Worm (Caenorhabditis elegans) whole organism, L4 larva: Measurements from ENCODE around the gene kcnl-1.

Experiments used
- F10B5.3 ChIP-seq: sonication (generic microtip); optimal IDR thresholded peaks from 2 replicates; lab custom pipeline; 2016; ENCODE audit warnings: mild to moderate bottlenecking, missing genetic modification characterization, missing compliant biosample characterization
- F26F4.8 ChIP-seq: fragments of 200-800 bp; sonication (Bioruptor generic); conservative IDR thresholded peaks from 2 replicates; pipeline ENCODE4 v1.3.6; 2022; ENCODE audit warnings: missing genetic modification characterization, missing compliant biosample characterization
- F37D6.2 ChIP-seq: sonication (generic microtip); optimal IDR thresholded peaks from 2 replicates; lab custom pipeline; 2016; ENCODE audit warnings: mild to moderate bottlenecking, missing genetic modification characterization, missing compliant biosample characterization
- T20F7.1 ChIP-seq: fragments of 200-800 bp; sonication (Bioruptor generic); optimal IDR thresholded peaks from 2 replicates; lab custom pipeline; 2018; ENCODE audit warnings: mild to moderate bottlenecking, missing genetic modification characterization, missing compliant biosample characterization
- Y105C5A.15 ChIP-seq: fragments of 200-800 bp; sonication (Bioruptor generic); IDR thresholded peaks from 2 replicates; pipeline ENCODE4 v1.3.6; 2022; ENCODE audit warnings: missing genetic modification characterization, missing compliant biosample characterization
- Y5F2A.4 ChIP-seq: fragments of 200-800 bp; sonication (Bioruptor generic); optimal IDR thresholded peaks from 2 replicates; lab custom pipeline; 2018; ENCODE audit warnings: mild to moderate bottlenecking, missing genetic modification characterization, missing compliant biosample characterization
- ZK337.2 ChIP-seq: fragments of 200-800 bp; sonication (Bioruptor generic); IDR thresholded peaks from 2 replicates; pipeline ENCODE4 v1.3.6; 2022; ENCODE audit warnings: missing genetic modification reagents, missing genetic modification characterization, missing compliant biosample characterization
- ceh-20 ChIP-seq: fragments of 200-800 bp; sonication (Bioruptor generic); IDR thresholded peaks from 2 replicates; pipeline ENCODE4 v1.3.6; 2022; ENCODE audit warnings: missing genetic modification reagents, missing genetic modification characterization, missing compliant biosample characterization
- ceh-28 ChIP-seq: fragments of 150-350 bp; optimal IDR thresholded peaks from 2 replicates; lab custom pipeline; 2014; ENCODE audit warnings: missing biosample characterization, missing genetic modification reagents, missing genetic modification characterization
- ceh-44 ChIP-seq: fragments of 200-800 bp; sonication (Bioruptor generic); IDR thresholded peaks from 2 replicates; pipeline ENCODE4 v1.3.6; 2022; ENCODE audit warnings: missing genetic modification reagents, missing genetic modification characterization, missing compliant biosample characterization
- ces-1 ChIP-seq: fragments of 150-350 bp; sonication (generic microtip); optimal IDR thresholded peaks from 4 replicates; lab custom pipeline; 2014; ENCODE audit warnings: missing biosample characterization, missing genetic modification reagents, missing genetic modification characterization
- ctbp-1 ChIP-seq: fragments of 200-800 bp; sonication (Bioruptor generic); IDR thresholded peaks from 2 replicates; pipeline ENCODE4 v1.3.6; 2022; ENCODE audit warnings: missing genetic modification reagents, missing genetic modification characterization, missing compliant biosample characterization
- daf-12 ChIP-seq: fragments of 150-350 bp; optimal IDR thresholded peaks from 2 replicates; lab custom pipeline; 2014; ENCODE audit warnings: missing biosample characterization, missing genetic modification reagents, missing genetic modification characterization
- daf-8 ChIP-seq: fragments of 200-800 bp; sonication (Bioruptor generic); IDR thresholded peaks from 2 replicates; pipeline ENCODE4 v1.3.6; 2022; ENCODE audit warnings: missing genetic modification characterization, missing compliant biosample characterization
- dmd-8 ChIP-seq: fragments of 200-800 bp; sonication (Bioruptor generic); IDR thresholded peaks from 2 replicates; pipeline ENCODE4 v1.3.6; 2022; ENCODE audit warnings: missing genetic modification characterization, missing compliant biosample characterization
- dpl-1 ChIP-seq: fragments of 150-350 bp; optimal IDR thresholded peaks from 2 replicates; lab custom pipeline; 2014; ENCODE audit warnings: missing biosample characterization, missing genetic modification reagents, missing genetic modification characterization
- dve-1 ChIP-seq: sonication (generic microtip); optimal IDR thresholded peaks from 2 replicates; lab custom pipeline; 2017; ENCODE audit warnings: antibody characterized with exemption, mild to moderate bottlenecking, missing genetic modification characterization, missing compliant biosample characterization; ENCODE audit not compliant: insufficient read depth
- egl-43 ChIP-seq: fragments of 200-800 bp; sonication (Bioruptor generic); IDR thresholded peaks from 2 replicates; pipeline ENCODE4 v1.3.6; 2022; ENCODE audit warnings: missing genetic modification reagents, missing genetic modification characterization, missing compliant biosample characterization
- fkh-10 ChIP-seq: fragments of 150-350 bp; optimal IDR thresholded peaks from 2 replicates; lab custom pipeline; 2014; ENCODE audit warnings: missing biosample characterization, missing genetic modification reagents, missing genetic modification characterization
- fos-1 ChIP-seq: fragments of 150-350 bp; optimal IDR thresholded peaks from 2 replicates; lab custom pipeline; 2014; ENCODE audit warnings: missing biosample characterization, missing genetic modification characterization
- gei-8 ChIP-seq: fragments of 200-800 bp; sonication (Bioruptor generic); optimal IDR thresholded peaks from 2 replicates; lab custom pipeline; 2018; ENCODE audit warnings: mild to moderate bottlenecking, missing genetic modification characterization, missing compliant biosample characterization
- hif-1 ChIP-seq, 2 experiments: sonication (generic microtip); optimal IDR thresholded peaks; 2 replicates each; lab custom pipeline; 2016 to 2017; ENCODE audit warnings: missing compliant biosample characterization in 2 of 2, missing genetic modification characterization in 2 of 2, missing genetic modification reagents in 2 of 2, missing genotype in 2 of 2, mild to moderate bottlenecking in 1 of 2
- hlh-11 ChIP-seq: fragments of 200-800 bp; sonication (Bioruptor generic); optimal IDR thresholded peaks from 2 replicates; lab custom pipeline; 2018; ENCODE audit warnings: mild to moderate bottlenecking, missing genetic modification characterization, missing compliant biosample characterization
- hmg-1.1 ChIP-seq: fragments of 200-800 bp; sonication (Bioruptor generic); IDR thresholded peaks from 2 replicates; pipeline ENCODE4 v1.3.6; 2022; ENCODE audit warnings: missing genetic modification reagents, missing genetic modification characterization, missing compliant biosample characterization
- jun-1 ChIP-seq: fragments of 150-350 bp; optimal IDR thresholded peaks from 2 replicates; lab custom pipeline; 2014; ENCODE audit warnings: missing biosample characterization, missing genetic modification reagents, missing genetic modification characterization
- lim-7 ChIP-seq: fragments of 200-800 bp; sonication (Bioruptor generic); IDR thresholded peaks from 2 replicates; pipeline ENCODE4 v1.3.6; 2022; ENCODE audit warnings: missing genetic modification characterization, missing compliant biosample characterization
- lin-1 ChIP-seq: fragments of 200-800 bp; sonication (Bioruptor generic); IDR thresholded peaks from 2 replicates; pipeline ENCODE4 v1.3.6; 2022; ENCODE audit warnings: missing genetic modification reagents, missing genetic modification characterization, missing compliant biosample characterization
- lin-13 ChIP-seq: fragments of 150-350 bp; optimal IDR thresholded peaks from 2 replicates; lab custom pipeline; 2014; ENCODE audit warnings: missing biosample characterization, missing genetic modification reagents, missing genetic modification characterization
- lsy-2 ChIP-seq, 2 experiments: fragments of 150-350 bp in 1 of 2; sonication (generic microtip) in 1 of 2; optimal IDR thresholded peaks; 2 replicates each; lab custom pipeline; 2014 to 2017; ENCODE audit warnings: missing biosample characterization in 2 of 2, missing genetic modification characterization in 2 of 2
- mdl-1 ChIP-seq, 2 experiments: fragments of 150-350 bp in 1 of 2; sonication (generic microtip) in 1 of 2; optimal IDR thresholded peaks; 2 replicates each; lab custom pipeline; 2014 to 2017; ENCODE audit warnings: missing biosample characterization in 2 of 2, missing genetic modification characterization in 2 of 2
- mep-1 ChIP-seq: fragments of 150-350 bp; sonication (generic microtip); optimal IDR thresholded peaks from 3 replicates; lab custom pipeline; 2014; ENCODE audit warnings: missing biosample characterization, missing genetic modification characterization
- mxl-2 ChIP-seq: fragments of 200-800 bp; sonication (Bioruptor generic); conservative IDR thresholded peaks from 2 replicates; pipeline ENCODE4 v1.3.6; 2022; ENCODE audit warnings: missing genetic modification reagents, missing genetic modification characterization, missing compliant biosample characterization
- nhr-102 ChIP-seq: sonication (generic microtip); optimal IDR thresholded peaks from 2 replicates; lab custom pipeline; 2016; ENCODE audit warnings: mild to moderate bottlenecking, missing genetic modification characterization, moderate library complexity, missing compliant biosample characterization
- nhr-11 ChIP-seq: fragments of 150-350 bp; optimal IDR thresholded peaks from 2 replicates; lab custom pipeline; 2014; ENCODE audit warnings: missing biosample characterization, missing genetic modification characterization
- nhr-25 ChIP-seq: sonication (generic microtip); optimal IDR thresholded peaks from 2 replicates; lab custom pipeline; 2017; ENCODE audit warnings: missing genetic modification characterization, mild to moderate bottlenecking, missing compliant biosample characterization, antibody characterized with exemption, moderate library complexity, borderline replicate concordance; ENCODE audit not compliant: insufficient read depth
- nhr-28 ChIP-seq: fragments of 150-350 bp; optimal IDR thresholded peaks from 2 replicates; lab custom pipeline; 2014; ENCODE audit warnings: missing biosample characterization, missing genetic modification characterization
- nhr-41 ChIP-seq: fragments of 200-800 bp; sonication (Bioruptor generic); IDR thresholded peaks from 2 replicates; pipeline ENCODE4 v1.3.6; 2022; ENCODE audit warnings: missing genetic modification reagents, missing genetic modification characterization, missing compliant biosample characterization
- nhr-48 ChIP-seq: sonication (generic microtip); optimal IDR thresholded peaks from 2 replicates; lab custom pipeline; 2016; ENCODE audit warnings: mild to moderate bottlenecking, missing genetic modification characterization, missing compliant biosample characterization
- nhr-6 ChIP-seq: fragments of 150-350 bp; optimal IDR thresholded peaks from 2 replicates; lab custom pipeline; 2014; ENCODE audit warnings: missing biosample characterization, missing genetic modification characterization
- pha-4 ChIP-seq, 2 experiments: fragments of 150-350 bp in 1 of 2; fragments of 200-800 bp in 1 of 2; sonication (Bioruptor generic) in 1 of 2; IDR thresholded peaks in 1 of 2; optimal IDR thresholded peaks in 1 of 2; 2 replicates each; pipeline versions ENCODE4 v1.3.6 to Lab custom; 2014 to 2022; ENCODE audit warnings: missing genetic modification characterization in 2 of 2, missing genetic modification reagents in 2 of 2, missing biosample characterization in 1 of 2, missing compliant biosample characterization in 1 of 2
- skn-1 ChIP-seq: fragments of 150-350 bp; optimal IDR thresholded peaks from 2 replicates; lab custom pipeline; 2014; ENCODE audit warnings: missing biosample characterization, missing genetic modification characterization
- snpc-1.2 ChIP-seq: fragments of 200-800 bp; sonication (Bioruptor generic); IDR thresholded peaks from 2 replicates; pipeline ENCODE4 v1.3.6; 2022; ENCODE audit warnings: missing genetic modification reagents, missing genetic modification characterization, missing compliant biosample characterization
- snpc-4 ChIP-seq: fragments of 150-350 bp; optimal IDR thresholded peaks from 2 replicates; lab custom pipeline; 2014; ENCODE audit warnings: missing biosample characterization, missing genetic modification characterization
- spr-1 ChIP-seq: sonication (generic microtip); optimal IDR thresholded peaks from 2 replicates; lab custom pipeline; 2016; ENCODE audit warnings: mild to moderate bottlenecking, missing genetic modification characterization, missing compliant biosample characterization
- unc-130 ChIP-seq: sonication (generic microtip); optimal IDR thresholded peaks from 2 replicates; lab custom pipeline; 2016; ENCODE audit warnings: missing genetic modification reagents, missing genetic modification characterization, missing compliant biosample characterization
- vab-7 ChIP-seq: fragments of 200-800 bp; sonication (Bioruptor generic); IDR thresholded peaks from 2 replicates; pipeline ENCODE4 v1.3.6; 2022; ENCODE audit warnings: missing genetic modification reagents, missing genetic modification characterization, missing compliant biosample characterization
- zag-1 ChIP-seq: fragments of 150-350 bp; optimal IDR thresholded peaks from 2 replicates; lab custom pipeline; 2014; ENCODE audit warnings: missing biosample characterization, missing genetic modification characterization
- zfp-2 ChIP-seq: sonication (generic microtip); optimal IDR thresholded peaks from 2 replicates; lab custom pipeline; 2016; ENCODE audit warnings: mild to moderate bottlenecking, missing genetic modification characterization, missing compliant biosample characterization
- zip-2 ChIP-seq: fragments of 150-350 bp; optimal IDR thresholded peaks from 2 replicates; lab custom pipeline; 2014; ENCODE audit warnings: missing biosample characterization, missing genetic modification characterization
- ztf-11 ChIP-seq: fragments of 150-350 bp; optimal IDR thresholded peaks from 2 replicates; lab custom pipeline; 2014; ENCODE audit warnings: missing biosample characterization, missing genetic modification characterization

Gene kcnl-1

DNA sequence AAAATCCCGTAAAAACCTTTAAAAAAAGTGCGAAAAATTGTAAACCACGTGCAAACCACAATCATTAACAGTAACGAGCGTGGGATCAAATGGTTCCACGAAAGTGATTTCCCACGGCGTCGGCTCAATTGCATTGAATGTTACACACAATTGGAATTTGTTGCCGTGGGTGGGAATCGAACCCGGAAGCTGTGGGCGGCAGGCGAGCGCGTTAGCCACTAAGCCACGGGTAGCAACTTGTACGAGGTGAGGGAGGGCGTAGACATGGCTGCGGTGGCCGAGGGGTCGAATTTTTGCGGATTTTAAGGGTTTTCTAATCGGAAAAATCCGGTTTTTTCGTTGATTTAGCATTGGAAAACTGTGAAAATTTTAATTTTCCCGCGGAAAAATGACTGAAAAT is 77.8 kb downstream of the kcnl-1 start (continued):
- peak; percentile 99 for TF ChIP-seq egl-43 (GFP tag; lab: Robert Waterston, UW)
- peak; percentile 93 for TF ChIP-seq lin-13
- peak; percentile 93 for TF ChIP-seq Y5F2A.4 (GFP tag; lab: Kevin White, UChicago)
- TF ChIP-seq nhr-41 (GFP tag; lab: Robert Waterston, UW), result peak; percentile 95
- TF ChIP-seq ceh-44 (GFP tag; lab: Robert Waterston, UW), result peak; percentile 97
- peak; percentile 86 for TF ChIP-seq gei-8 (GFP tag; lab: Kevin White, UChicago)
- TF ChIP-seq ces-1 (GFP tag; lab: Kevin White, UChicago), result no peak
- peak; percentile 87 for TF ChIP-seq mxl-2 (GFP tag; lab: Robert Waterston, UW)
- peak; percentile 94 for TF ChIP-seq pha-4 (GFP tag; IDR thresholded peaks at IDR 0.05; lab: Robert Waterston, UW)
- TF ChIP-seq pha-4 (tag; optimal IDR thresholded peaks at IDR 0.05; lab: Kevin White, UChicago), result no peak
- peak; percentile 53 for TF ChIP-seq dpl-1 (GFP tag; lab: Kevin White, UChicago)
- peak; percentile 21 to 68 for TF ChIP-seq hif-1 (tag; optimal IDR thresholded peaks at IDR 0.05; lab: Kevin White, UChicago)
- TF ChIP-seq ctbp-1 (GFP tag; lab: Robert Waterston, UW), result peak; percentile 93
- peak; percentile 11 to 90 for TF ChIP-seq lsy-2 (tag; optimal IDR thresholded peaks at IDR 0.05; lab: Kevin White, UChicago)
- TF ChIP-seq ceh-20 (GFP tag; lab: Robert Waterston, UW), result peak; percentile 89
- peak; percentile 97 for TF ChIP-seq Y105C5A.15 (GFP tag; lab: Robert Waterston, UW)
- TF ChIP-seq nhr-6 (tag; lab: Kevin White, UChicago), result peak; percentile 64
- no peak for TF ChIP-seq daf-12 (tag; lab: Kevin White, UChicago)
- TF ChIP-seq nhr-25, result peak; percentile 21
- peak; percentile 75 for TF ChIP-seq zfp-2 (tag; lab: Kevin White, UChicago)
- peak; percentile 81 for TF ChIP-seq nhr-48 (tag; lab: Kevin White, UChicago)
- peak; percentile 15 for TF ChIP-seq jun-1 (tag; lab: Kevin White, UChicago)
- peak; percentile 87 for TF ChIP-seq lin-1
- peak; percentile 78; the same call in 1 of the 2 replicates for TF ChIP-seq daf-8
- peak; percentile 87 for TF ChIP-seq F10B5.3 (tag; lab: Kevin White, UChicago)
- peak; percentile 93 for TF ChIP-seq snpc-1.2 (GFP tag; lab: Robert Waterston, UW)
- TF ChIP-seq ztf-11 (tag; lab: Kevin White, UChicago), result no peak
- peak; percentile 90 for TF ChIP-seq nhr-102 (tag; lab: Kevin White, UChicago)
- TF ChIP-seq dve-1 (tag; lab: Kevin White, UChicago), result peak; percentile 91
- TF ChIP-seq zip-2 (tag; lab: Kevin White, UChicago), result peak; percentile 81
- TF ChIP-seq ZK337.2 (GFP tag; lab: Robert Waterston, UW), result peak; percentile 92
- peak; percentile 99 for TF ChIP-seq F26F4.8 (GFP tag; lab: Robert Waterston, UW)
- peak; percentile 90 for TF ChIP-seq vab-7

DNA sequence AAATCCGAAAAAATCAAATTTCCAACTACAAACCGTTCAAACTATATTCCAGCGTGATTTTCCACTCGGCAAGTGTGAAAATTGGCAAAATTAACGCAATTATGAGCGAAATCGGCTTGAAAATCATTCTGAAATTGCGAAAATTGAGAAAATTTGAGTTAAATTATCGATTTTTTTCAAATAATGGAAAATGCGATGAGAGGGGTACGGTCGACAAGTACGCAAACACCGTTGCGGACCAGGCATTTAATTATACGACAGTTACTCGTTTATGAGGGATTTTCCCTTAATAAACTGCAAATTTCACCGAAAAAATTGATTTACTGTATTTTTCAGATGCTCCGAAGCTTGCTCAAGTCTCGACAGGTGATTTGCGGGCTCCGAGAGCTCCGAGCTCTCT is 78.7 kb downstream of the kcnl-1 start, which contains the start of the genes Y43F8C.7 and mrps-28:
TSS of gene Y43F8C.7 (minus strand) at position 128 of the 400 bp plus-strand sequence.
TSS of gene mrps-28 (plus strand) at position 337 of the 400 bp plus-strand sequence.
- TF ChIP-seq dmd-8 (GFP tag; lab: Robert Waterston, UW) (no peak), fos-1 (tag; lab: Kevin White, UChicago) (no peak), hlh-11 (tag; lab: Kevin White, UChicago) (no peak), zip-2 (tag; lab: Kevin White, UChicago) (no peak), snpc-1.2 (GFP tag; lab: Robert Waterston, UW) (no peak), zag-1 (no peak), unc-130 (no peak), mdl-1 (tag; optimal IDR thresholded peaks at IDR 0.05; lab: Kevin White, UChicago) (no peak), nhr-11 (tag; lab: Kevin White, UChicago) (peak; percentile 5), skn-1 (tag; lab: Kevin White, UChicago) (no peak), spr-1 (no peak), Y5F2A.4 (GFP tag; lab: Kevin White, UChicago) (no peak), nhr-28 (tag; lab: Kevin White, UChicago) (no peak), fkh-10 (GFP tag; lab: Kevin White, UChicago) (no peak), gei-8 (GFP tag; lab: Kevin White, UChicago) (no peak), nhr-41 (GFP tag; lab: Robert Waterston, UW) (no peak), lim-7 (GFP tag; lab: Robert Waterston, UW) (no peak), T20F7.1 (no peak), F37D6.2 (tag; lab: Kevin White, UChicago) (no peak), hmg-1.1 (GFP tag; lab: Robert Waterston, UW) (0 out of 2 replicates have a peak, but pooled peaks have one; percentile 10), jun-1 (tag; lab: Kevin White, UChicago) (no peak), mep-1 (tag; lab: Kevin White, UChicago) (peak; percentile 9), snpc-4 (no peak), Y105C5A.15 (GFP tag; lab: Robert Waterston, UW) (no peak), ceh-28 (tag; lab: Kevin White, UChicago) (peak; percentile 42)
